Fruit fly (Drosophila melanogaster) whole organism, pupa: ENCODE results near the gene CG42487.

Experiments
- CG12605 ChIP-seq: fragments of 200-800 bp; sonication (Bioruptor generic); IDR thresholded peaks from 2 replicates; pipeline ENCODE4 v1.3.6; 2022; ENCODE audit warnings: missing biosample characterization, missing genetic modification characterization
- CG13204 ChIP-seq: fragments of 200-800 bp; sonication (Bioruptor generic); optimal IDR thresholded peaks from 2 replicates; lab custom pipeline; 2018; ENCODE audit warnings: missing biosample characterization, mild to moderate bottlenecking, missing genetic modification characterization, moderate library complexity
- CG32121 ChIP-seq: fragments of 200-800 bp; sonication (Bioruptor generic); IDR thresholded peaks from 2 replicates; pipeline ENCODE4 v1.3.6; 2022; ENCODE audit warnings: missing biosample characterization, missing genetic modification characterization
- CG34367 ChIP-seq: fragments of 200-800 bp; sonication (Bioruptor generic); optimal IDR thresholded peaks from 2 replicates; lab custom pipeline; 2018; ENCODE audit warnings: missing biosample characterization, mild to moderate bottlenecking, missing genetic modification characterization
- CG4496 ChIP-seq: fragments of 200-800 bp; sonication (Bioruptor generic); IDR thresholded peaks from 3 replicates; pipeline ENCODE4 v1.3.6; 2022; ENCODE audit warnings: missing biosample characterization, missing genetic modification characterization
- CG8301 ChIP-seq: fragments of 200-800 bp; sonication (Bioruptor generic); optimal IDR thresholded peaks from 2 replicates; lab custom pipeline; 2018; ENCODE audit warnings: missing biosample characterization, mild to moderate bottlenecking, missing genetic modification characterization
- EcR ChIP-seq: fragments of 200-800 bp; sonication (Bioruptor generic); optimal IDR thresholded peaks from 3 replicates; lab custom pipeline; 2019; ENCODE audit warnings: missing biosample characterization, missing genetic modification characterization, mild to moderate bottlenecking, moderate library complexity, missing genetic modification reagents
- Pif1A ChIP-seq: fragments of 200-800 bp; sonication (Bioruptor generic); optimal IDR thresholded peaks from 3 replicates; lab custom pipeline; 2016; ENCODE audit warnings: missing biosample characterization, missing genetic modification characterization
- Pif1B ChIP-seq: fragments of 200-800 bp; sonication (Bioruptor generic); optimal IDR thresholded peaks from 3 replicates; lab custom pipeline; 2016; ENCODE audit warnings: missing biosample characterization, missing genetic modification characterization
- Snoo ChIP-seq: fragments of 200-800 bp; sonication (Bioruptor generic); optimal IDR thresholded peaks from 3 replicates; lab custom pipeline; 2017; ENCODE audit warnings: missing biosample characterization, mild to moderate bottlenecking, missing genetic modification characterization, inconsistent platforms
- gl ChIP-seq: fragments of 200-800 bp; sonication (Bioruptor generic); optimal IDR thresholded peaks from 2 replicates; lab custom pipeline; 2018; ENCODE audit warnings: missing biosample characterization, mild to moderate bottlenecking, missing genetic modification characterization

- TF ChIP-seq EcR (GFP tag; lab: Kevin White, UChicago) (peak; percentile 58), CG34367 (tag; lab: Kevin White, UChicago) (no peak), CG32121 (GFP tag; lab: Robert Waterston, UW) (no peak), gl (tag; lab: Kevin White, UChicago) (peak; percentile 17), Pif1A (no peak), CG12605 (no peak), Pif1B (GFP tag; lab: Kevin White, UChicago) (no peak), CG13204 (no peak), CG8301 (tag; lab: Kevin White, UChicago) (no peak), CG4496 (GFP tag; lab: Robert Waterston, UW) (0 out of 3 replicates have a peak, but pooled peaks have one; percentile 18), Snoo (tag; lab: Kevin White, UChicago) (no peak)
Observed at dm6 chr3R:27928984-27929924, 29.8 kb downstream of the CG42487 start.
